Worm (Caenorhabditis elegans) whole organism, early embryonic: ENCODE results near the gene srx-28.

ENCODE experiments used
- B0310.2 ChIP-seq: sonication (generic microtip); optimal IDR thresholded peaks from 2 replicates; lab custom pipeline; 2016; ENCODE audit warnings: mild to moderate bottlenecking, missing genetic modification characterization, missing compliant biosample characterization
- F13C5.2 ChIP-seq: sonication (generic microtip); optimal IDR thresholded peaks from 2 replicates; lab custom pipeline; 2017; ENCODE audit warnings: mild to moderate bottlenecking, missing genetic modification characterization, inconsistent platforms, missing compliant biosample characterization
- aly-1 ChIP-seq: sonication (generic microtip); optimal IDR thresholded peaks from 2 replicates; lab custom pipeline; 2016; ENCODE audit warnings: missing genetic modification characterization, missing compliant biosample characterization
- ama-1 ChIP-seq: fragments of 150-350 bp; optimal IDR thresholded peaks from 2 replicates; lab custom pipeline; 2014
- ceh-13 ChIP-seq: fragments of 200-800 bp; sonication (Bioruptor generic); optimal IDR thresholded peaks from 2 replicates; lab custom pipeline; 2018; ENCODE audit warnings: mild to moderate bottlenecking, missing genetic modification characterization, missing compliant biosample characterization
- ceh-36 ChIP-seq: sonication (generic microtip); optimal IDR thresholded peaks from 2 replicates; lab custom pipeline; 2016; ENCODE audit warnings: missing genetic modification characterization, inconsistent platforms, missing compliant biosample characterization
- ets-7 ChIP-seq: sonication (generic microtip); optimal IDR thresholded peaks from 2 replicates; lab custom pipeline; 2016; ENCODE audit warnings: missing genotype, missing genetic modification characterization, missing compliant biosample characterization
- flt-1 ChIP-seq: fragments of 200-800 bp; sonication (Bioruptor generic); IDR thresholded peaks from 2 replicates; pipeline ENCODE4 v1.3.6; 2022; ENCODE audit warnings: missing genetic modification characterization, missing compliant biosample characterization
- hmbx-1 ChIP-seq: sonication (generic microtip); optimal IDR thresholded peaks from 2 replicates; lab custom pipeline; 2016; ENCODE audit warnings: mild to moderate bottlenecking, missing genetic modification characterization, missing compliant biosample characterization
- hmg-4 ChIP-seq: fragments of 200-800 bp; sonication (Bioruptor generic); optimal IDR thresholded peaks from 2 replicates; lab custom pipeline; 2018; ENCODE audit warnings: mild to moderate bottlenecking, missing genetic modification characterization, missing compliant biosample characterization
- hnd-1 ChIP-seq: sonication (generic microtip); optimal IDR thresholded peaks from 2 replicates; lab custom pipeline; 2016; ENCODE audit warnings: missing genetic modification characterization, missing compliant biosample characterization
- pes-1 ChIP-seq: fragments of 200-800 bp; sonication (Bioruptor generic); IDR thresholded peaks from 2 replicates; pipeline ENCODE4 v1.3.6; 2022; ENCODE audit warnings: missing genetic modification reagents, missing genetic modification characterization, missing compliant biosample characterization
- scrt-1 ChIP-seq: fragments of 200-800 bp; sonication (Bioruptor generic); IDR thresholded peaks from 2 replicates; pipeline ENCODE4 v1.3.6; 2022; ENCODE audit warnings: missing genetic modification characterization, missing compliant biosample characterization
- sea-1 ChIP-seq: fragments of 200-800 bp; sonication (Bioruptor generic); conservative IDR thresholded peaks from 2 replicates; pipeline ENCODE4 v1.3.6; 2022; ENCODE audit warnings: missing genetic modification characterization, missing compliant biosample characterization
- tbx-11 ChIP-seq: fragments of 200-800 bp; sonication (Bioruptor generic); IDR thresholded peaks from 2 replicates; pipeline ENCODE4 v1.3.6; 2022; ENCODE audit warnings: missing genetic modification characterization, missing compliant biosample characterization
- tbx-37 ChIP-seq: fragments of 200-800 bp; sonication (Bioruptor generic); conservative IDR thresholded peaks from 2 replicates; pipeline ENCODE4 v1.3.6; 2022; ENCODE audit warnings: missing genetic modification reagents, missing genetic modification characterization, missing compliant biosample characterization
- tra-4 ChIP-seq: sonication (generic microtip); optimal IDR thresholded peaks from 2 replicates; lab custom pipeline; 2017; ENCODE audit warnings: missing genetic modification characterization, missing compliant biosample characterization

srx-28 gene

ce11 chrV:2780786-2781185, 23.7 kb upstream of the srx-28 start, which contains the start of gene R05D8.11:
TSS of gene R05D8.11 (minus strand) at chrV:2780886.
- TF ChIP-seq hmbx-1: no peak
- no peak for TF ChIP-seq scrt-1 (GFP tag; lab: Robert Waterston, UW)
- TF ChIP-seq ceh-36: no peak
- TF ChIP-seq sea-1: no peak
- TF ChIP-seq ceh-13 (GFP tag; lab: Kevin White, UChicago): no peak
- TF ChIP-seq flt-1: no peak
- no peak for TF ChIP-seq ama-1 (lab: Kevin White, UChicago)
- no peak for TF ChIP-seq hnd-1 (tag; lab: Kevin White, UChicago)

- TF ChIP-seq B0310.2 (tag; lab: Kevin White, UChicago) (no peak), sea-1 (no peak), aly-1 (tag; lab: Kevin White, UChicago) (no peak), tbx-11 (GFP tag; lab: Robert Waterston, UW) (no peak), pes-1 (GFP tag; lab: Robert Waterston, UW) (no peak), F13C5.2 (tag; lab: Kevin White, UChicago) (no peak), tra-4 (tag; lab: Kevin White, UChicago) (no peak), tbx-37 (no peak), ets-7 (tag; lab: Kevin White, UChicago) (no peak), ama-1 (lab: Kevin White, UChicago) (no peak), hnd-1 (tag; lab: Kevin White, UChicago) (no peak), flt-1 (no peak), hmbx-1 (no peak), hmg-4 (GFP tag; lab: Kevin White, UChicago) (no peak), scrt-1 (GFP tag; lab: Robert Waterston, UW) (no peak), ceh-13 (GFP tag; lab: Kevin White, UChicago) (no peak), ceh-36 (no peak)
Measured at ce11 chrV:2774042-2774441, 17.0 kb upstream of the srx-28 start, which contains the start of gene srj-18. TSS of gene srj-18 (plus strand) at chrV:2774342.

- TF ChIP-seq hmg-4 (GFP tag; lab: Kevin White, UChicago): no peak
- no peak for TF ChIP-seq flt-1
Measured at ce11 chrV:2771560-2771959, 14.5 kb upstream of the srx-28 start, which contains the start of gene srh-56. TSS of gene srh-56 (plus strand) at chrV:2771860.

ce11 chrV:2769754-2770153, 12.7 kb upstream of the srx-28 start, which contains the start of gene dhs-15:
TSS of gene dhs-15 (minus strand) at chrV:2769854.
- TF ChIP-seq tbx-37: no peak
- TF ChIP-seq ets-7 (tag; lab: Kevin White, UChicago): no peak
- TF ChIP-seq sea-1: no peak
- TF ChIP-seq flt-1: no peak
- TF ChIP-seq B0310.2 (tag; lab: Kevin White, UChicago): no peak
- no peak for TF ChIP-seq ceh-36
- no peak for TF ChIP-seq ceh-13 (GFP tag; lab: Kevin White, UChicago)
- no peak for TF ChIP-seq F13C5.2 (tag; lab: Kevin White, UChicago)
- no peak for TF ChIP-seq hmg-4 (GFP tag; lab: Kevin White, UChicago)
- TF ChIP-seq ama-1 (lab: Kevin White, UChicago): no peak
- TF ChIP-seq pes-1 (GFP tag; lab: Robert Waterston, UW): no peak
- TF ChIP-seq hmbx-1: no peak
- no peak for TF ChIP-seq tbx-11 (GFP tag; lab: Robert Waterston, UW)
- no peak for TF ChIP-seq aly-1 (tag; lab: Kevin White, UChicago)
- TF ChIP-seq scrt-1 (GFP tag; lab: Robert Waterston, UW): no peak
- no peak for TF ChIP-seq tra-4 (tag; lab: Kevin White, UChicago)
- TF ChIP-seq hnd-1 (tag; lab: Kevin White, UChicago): no peak

ce11 chrV:2767465-2767864, 10.4 kb upstream of the srx-28 start, which contains the start of gene R05D8.9:
TSS of gene R05D8.9 (minus strand) at chrV:2767565.
- TF ChIP-seq sea-1 (no peak), B0310.2 (tag; lab: Kevin White, UChicago) (no peak), tbx-37 (no peak), hnd-1 (tag; lab: Kevin White, UChicago) (no peak), tra-4 (tag; lab: Kevin White, UChicago) (no peak), ama-1 (lab: Kevin White, UChicago) (no peak), scrt-1 (GFP tag; lab: Robert Waterston, UW) (no peak), ceh-36 (no peak), pes-1 (GFP tag; lab: Robert Waterston, UW) (no peak), hmg-4 (GFP tag; lab: Kevin White, UChicago) (no peak), F13C5.2 (tag; lab: Kevin White, UChicago) (no peak), ceh-13 (GFP tag; lab: Kevin White, UChicago) (no peak), flt-1 (no peak), ets-7 (tag; lab: Kevin White, UChicago) (no peak), aly-1 (tag; lab: Kevin White, UChicago) (no peak)

ce11 chrV:2765052-2765451, 8.0 kb upstream of the srx-28 start, which contains the start of gene dhs-14:
TSS of gene dhs-14 (minus strand) at chrV:2765200.
- TF ChIP-seq ceh-36 (no peak), tbx-11 (GFP tag; lab: Robert Waterston, UW) (no peak), B0310.2 (tag; lab: Kevin White, UChicago) (no peak), pes-1 (GFP tag; lab: Robert Waterston, UW) (no peak), sea-1 (no peak), aly-1 (tag; lab: Kevin White, UChicago) (no peak), hnd-1 (tag; lab: Kevin White, UChicago) (no peak), ama-1 (lab: Kevin White, UChicago) (no peak), tra-4 (tag; lab: Kevin White, UChicago) (no peak), flt-1 (no peak), ets-7 (tag; lab: Kevin White, UChicago) (no peak), scrt-1 (GFP tag; lab: Robert Waterston, UW) (no peak), ceh-13 (GFP tag; lab: Kevin White, UChicago) (no peak), F13C5.2 (tag; lab: Kevin White, UChicago) (no peak), tbx-37 (no peak), hmg-4 (GFP tag; lab: Kevin White, UChicago) (no peak)

ce11 chrV:2763105-2763504, 6.0 kb upstream of the srx-28 start, which contains the start of gene R05D8.7:
TSS of gene R05D8.7 (minus strand) at chrV:2763208.
- TF ChIP-seq ceh-13 (GFP tag; lab: Kevin White, UChicago) (no peak), sea-1 (no peak), hmg-4 (GFP tag; lab: Kevin White, UChicago) (no peak), hnd-1 (tag; lab: Kevin White, UChicago) (no peak)
